Fruit fly (Drosophila melanogaster) whole organism, prepupa: ENCODE data around the gene PGAP1.

Experiments used
- Blimp-1 ChIP-seq: fragments of 200-800 bp; sonication (Bioruptor generic); optimal IDR thresholded peaks from 3 replicates; lab custom pipeline; 2017; ENCODE audit warnings: missing biosample characterization, missing genetic modification characterization, mild to moderate bottlenecking, moderate library complexity, missing genetic modification reagents
- CG11902 ChIP-seq: fragments of 200-800 bp; sonication (Bioruptor generic); optimal IDR thresholded peaks from 3 replicates; lab custom pipeline; 2016; ENCODE audit warnings: missing biosample characterization, missing genetic modification characterization
- CG8319 ChIP-seq: fragments of 200-800 bp; sonication (Bioruptor generic); optimal IDR thresholded peaks from 3 replicates; lab custom pipeline; 2016; ENCODE audit warnings: missing biosample characterization, missing genetic modification characterization
- Eip93F ChIP-seq: fragments of 200-800 bp; sonication (Bioruptor generic); optimal IDR thresholded peaks from 2 replicates; lab custom pipeline; 2016; ENCODE audit warnings: missing biosample characterization, mild to moderate bottlenecking, missing genetic modification characterization
- Ets96B ChIP-seq: fragments of 200-800 bp; optimal IDR thresholded peaks from 2 replicates; lab custom pipeline; 2019; ENCODE audit warnings: missing biosample characterization, mild to moderate bottlenecking, missing genetic modification characterization, moderate library complexity
- OdsH ChIP-seq: fragments of 200-800 bp; sonication (Bioruptor generic); optimal IDR thresholded peaks from 3 replicates; lab custom pipeline; 2016; ENCODE audit warnings: missing biosample characterization, missing genetic modification characterization
- Sox102F ChIP-seq: fragments of 200-800 bp; sonication (Bioruptor generic); optimal IDR thresholded peaks from 2 replicates; lab custom pipeline; 2016; ENCODE audit warnings: missing biosample characterization, mild to moderate bottlenecking, missing genetic modification characterization
- Sox15 ChIP-seq: fragments of 200-800 bp; sonication (Bioruptor generic); optimal IDR thresholded peaks from 3 replicates; lab custom pipeline; 2016; ENCODE audit warnings: missing biosample characterization, missing genetic modification characterization
- acj6 ChIP-seq: fragments of 200-800 bp; sonication (Bioruptor generic); optimal IDR thresholded peaks from 3 replicates; lab custom pipeline; 2016; ENCODE audit warnings: missing biosample characterization, missing genetic modification characterization
- dsx ChIP-seq: fragments of 200-800 bp; optimal IDR thresholded peaks from 3 replicates; lab custom pipeline; 2019; ENCODE audit warnings: missing biosample characterization, mild to moderate bottlenecking, missing genetic modification characterization, moderate library complexity; ENCODE audit not compliant: poor library complexity, severe bottlenecking
- net ChIP-seq: fragments of 200-800 bp; sonication (Bioruptor generic); optimal IDR thresholded peaks from 3 replicates; lab custom pipeline; 2016; ENCODE audit warnings: missing biosample characterization, missing genetic modification characterization
- ss ChIP-seq, 2 experiments: fragments of 200-800 bp; sonication (Bioruptor generic); optimal IDR thresholded peaks; 2 replicates in 1 of 2; 3 replicates in 1 of 2; lab custom pipeline; 2017 to 2018; ENCODE audit warnings: mild to moderate bottlenecking in 2 of 2, missing biosample characterization in 2 of 2, missing genetic modification characterization in 2 of 2, moderate library complexity in 1 of 2

dm6 chrX:5723577-5723976 lies 34.3 kb upstream of the PGAP1 start:
- no peak for TF ChIP-seq CG8319 (GFP tag; lab: Kevin White, UChicago)
- no peak for TF ChIP-seq Sox102F (GFP tag; lab: Kevin White, UChicago)
- TF ChIP-seq dsx (GFP tag; lab: Kevin White, UChicago) = no peak
- TF ChIP-seq Sox15 (GFP tag; lab: Kevin White, UChicago) = no peak
- TF ChIP-seq Blimp-1 = no peak
- TF ChIP-seq CG11902 = no peak
- no peak for TF ChIP-seq ss (GFP tag; optimal IDR thresholded peaks at IDR 0.05; lab: Kevin White, UChicago)
- TF ChIP-seq Eip93F (GFP tag; lab: Kevin White, UChicago) = no peak
- TF ChIP-seq OdsH (GFP tag; lab: Kevin White, UChicago) = no peak
- TF ChIP-seq Ets96B (tag; lab: Kevin White, UChicago) = no peak
- TF ChIP-seq acj6 (GFP tag; lab: Kevin White, UChicago) = no peak
- no peak for TF ChIP-seq net (GFP tag; lab: Kevin White, UChicago)
